Fruit fly (Drosophila melanogaster) whole organism, wandering third instar larva: Measurements from ENCODE around the gene CG3662.

ENCODE experiments used
- Myc ChIP-seq: fragments of >200 bp; optimal IDR thresholded peaks from 2 replicates; lab custom pipeline; 2017
- rgr ChIP-seq: fragments of 200-800 bp; sonication (Bioruptor generic); optimal IDR thresholded peaks from 3 replicates; lab custom pipeline; 2016; ENCODE audit warnings: missing biosample characterization, mild to moderate bottlenecking, missing genetic modification characterization

- TF ChIP-seq rgr (GFP tag; lab: Kevin White, UChicago) (peak; percentile 80), Myc (lab: Kevin White, UChicago) (no peak)
Measured at dm6 chr2L:856001-856400, 34.9 kb downstream of the CG3662 start.
